Fruit fly (Drosophila melanogaster): Measurements from ENCODE around the gene CG34263.
A peak's percentile ranks its signal among the peaks of the same experiment; 100 is the strongest.

DNA sequence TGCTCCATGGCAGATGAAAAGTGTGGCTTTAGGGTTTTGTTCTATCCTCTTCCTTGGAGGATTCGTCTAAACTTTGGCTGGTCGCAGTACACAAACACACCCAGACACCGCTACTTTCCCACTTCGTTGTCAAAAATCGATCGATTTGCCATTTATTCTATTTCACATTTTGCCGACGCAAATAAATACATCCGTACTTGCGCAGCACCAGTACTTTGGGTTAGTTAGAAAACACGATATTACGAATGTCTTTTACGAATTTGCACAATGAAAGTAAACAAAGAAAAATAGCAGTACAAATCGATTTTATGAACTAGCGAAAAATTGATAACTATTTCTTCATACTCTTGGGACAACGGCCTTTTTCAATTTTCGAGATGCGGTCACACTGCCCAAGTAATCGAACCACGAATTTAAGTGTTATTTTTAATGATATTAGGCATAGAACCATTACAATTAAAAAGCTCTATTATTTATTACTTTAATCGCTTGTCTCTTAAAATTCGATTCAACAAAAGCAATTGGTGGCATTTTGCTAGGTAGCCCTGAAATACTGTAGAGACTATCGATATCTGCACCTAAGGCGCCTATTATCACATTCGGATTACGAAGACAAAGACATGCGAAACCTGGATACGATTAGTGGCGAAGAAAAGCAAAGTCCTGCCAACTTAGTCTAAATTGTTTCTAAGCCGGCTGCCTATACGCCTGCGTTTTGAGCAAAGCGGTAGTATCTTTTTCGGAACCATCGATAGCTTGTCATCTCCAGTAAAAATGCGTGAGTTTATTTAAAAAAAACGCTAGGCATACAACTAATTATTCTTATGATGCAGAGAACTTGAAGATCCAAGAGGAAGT is 7.9 kb downstream of the CG34263 start, which contains the start of the genes DIP2 and wac:
- TF ChIP-seq ey (GFP tag; optimal IDR thresholded peaks at IDR 0.05) (peak; percentile 84), OdsH (GFP tag; optimal IDR thresholded peaks at IDR 0.05) (peak; percentile 58)

All from whole organism, wandering third instar larva.